Fruit fly (Drosophila melanogaster) whole organism, pupa: ENCODE results near the gene CG15140.

ENCODE experiments used
- CG10348 ChIP-seq: fragments of 200-800 bp; sonication (Bioruptor generic); IDR thresholded peaks from 2 replicates; pipeline ENCODE4 v1.3.6; 2022; ENCODE audit warnings: missing biosample characterization, missing genetic modification characterization
- CG12605 ChIP-seq: fragments of 200-800 bp; sonication (Bioruptor generic); IDR thresholded peaks from 2 replicates; pipeline ENCODE4 v1.3.6; 2022; ENCODE audit warnings: missing biosample characterization, missing genetic modification characterization
- CG13204 ChIP-seq: fragments of 200-800 bp; sonication (Bioruptor generic); optimal IDR thresholded peaks from 2 replicates; lab custom pipeline; 2018; ENCODE audit warnings: missing biosample characterization, mild to moderate bottlenecking, missing genetic modification characterization, moderate library complexity
- CG14655 ChIP-seq: fragments of 200-800 bp; sonication (Bioruptor generic); optimal IDR thresholded peaks from 3 replicates; lab custom pipeline; 2017; ENCODE audit warnings: mild to moderate bottlenecking, missing biosample characterization, missing genetic modification reagents, missing genetic modification characterization
- CG15710 ChIP-seq: fragments of 200-800 bp; sonication (Bioruptor generic); optimal IDR thresholded peaks from 2 replicates; lab custom pipeline; 2018; ENCODE audit warnings: missing biosample characterization, mild to moderate bottlenecking, missing genetic modification characterization, moderate library complexity
- CG17806 ChIP-seq: fragments of 200-800 bp; sonication (Bioruptor generic); optimal IDR thresholded peaks from 2 replicates; lab custom pipeline; 2018; ENCODE audit warnings: missing biosample characterization, mild to moderate bottlenecking, missing genetic modification characterization, moderate library complexity
- CG32121 ChIP-seq: fragments of 200-800 bp; sonication (Bioruptor generic); IDR thresholded peaks from 2 replicates; pipeline ENCODE4 v1.3.6; 2022; ENCODE audit warnings: missing biosample characterization, missing genetic modification characterization
- CG34367 ChIP-seq: fragments of 200-800 bp; sonication (Bioruptor generic); optimal IDR thresholded peaks from 2 replicates; lab custom pipeline; 2018; ENCODE audit warnings: missing biosample characterization, mild to moderate bottlenecking, missing genetic modification characterization
- CG4496 ChIP-seq: fragments of 200-800 bp; sonication (Bioruptor generic); IDR thresholded peaks from 3 replicates; pipeline ENCODE4 v1.3.6; 2022; ENCODE audit warnings: missing biosample characterization, missing genetic modification characterization
- CG8159 ChIP-seq: fragments of 200-800 bp; sonication (Bioruptor generic); optimal IDR thresholded peaks from 3 replicates; lab custom pipeline; 2018; ENCODE audit warnings: missing biosample characterization, mild to moderate bottlenecking, missing genetic modification characterization, moderate library complexity
- CG8301 ChIP-seq: fragments of 200-800 bp; sonication (Bioruptor generic); optimal IDR thresholded peaks from 2 replicates; lab custom pipeline; 2018; ENCODE audit warnings: missing biosample characterization, mild to moderate bottlenecking, missing genetic modification characterization
- CG9948 ChIP-seq: fragments of 200-800 bp; sonication (Bioruptor generic); optimal IDR thresholded peaks from 2 replicates; lab custom pipeline; 2018; ENCODE audit warnings: missing biosample characterization, mild to moderate bottlenecking, missing genetic modification characterization, moderate library complexity
- D1 ChIP-seq: fragments of 200-800 bp; sonication (Bioruptor generic); optimal IDR thresholded peaks from 2 replicates; lab custom pipeline; 2018; ENCODE audit warnings: missing biosample characterization, mild to moderate bottlenecking, missing genetic modification characterization, moderate library complexity
- EcR ChIP-seq: fragments of 200-800 bp; sonication (Bioruptor generic); optimal IDR thresholded peaks from 3 replicates; lab custom pipeline; 2019; ENCODE audit warnings: missing biosample characterization, missing genetic modification characterization, mild to moderate bottlenecking, moderate library complexity, missing genetic modification reagents
- Ets98B ChIP-seq: fragments of 200-800 bp; sonication (Bioruptor generic); IDR thresholded peaks from 2 replicates; pipeline ENCODE4 v1.3.6; 2022; ENCODE audit warnings: missing biosample characterization, missing genetic modification characterization
- Snoo ChIP-seq: fragments of 200-800 bp; sonication (Bioruptor generic); optimal IDR thresholded peaks from 3 replicates; lab custom pipeline; 2017; ENCODE audit warnings: missing biosample characterization, mild to moderate bottlenecking, missing genetic modification characterization, inconsistent platforms
- fd96Ca ChIP-seq: fragments of 200-800 bp; sonication (Bioruptor generic); IDR thresholded peaks from 3 replicates; pipeline ENCODE4 v1.3.6; 2022; ENCODE audit warnings: missing biosample characterization, missing genetic modification characterization
- gl ChIP-seq: fragments of 200-800 bp; sonication (Bioruptor generic); optimal IDR thresholded peaks from 2 replicates; lab custom pipeline; 2018; ENCODE audit warnings: missing biosample characterization, mild to moderate bottlenecking, missing genetic modification characterization
- rn ChIP-seq: fragments of 200-800 bp; sonication (Bioruptor generic); IDR thresholded peaks from 2 replicates; pipeline ENCODE4 v1.3.6; 2022; ENCODE audit warnings: missing biosample characterization, missing genetic modification characterization

The CG15140 gene

dm6 chr2L:17311720-17312119 lies 25.7 kb downstream of the CG15140 start, which contains the start of gene CG34170:
CG34170 (minus strand) TSS chr2L:17311820.
- no peak for TF ChIP-seq CG32121 (GFP tag; lab: Robert Waterston, UW)
- no peak for TF ChIP-seq CG4496 (GFP tag; lab: Robert Waterston, UW)
- TF ChIP-seq CG13204 (GFP tag; lab: Kevin White, UChicago): no peak
- no peak for TF ChIP-seq CG15710 (tag; lab: Kevin White, UChicago)
- TF ChIP-seq D1 (tag; lab: Kevin White, UChicago): no peak
- no peak for TF ChIP-seq CG10348 (GFP tag; lab: Robert Waterston, UW)
- no peak for TF ChIP-seq CG14655 (GFP tag; lab: Kevin White, UChicago)
- no peak for TF ChIP-seq Snoo (tag; lab: Kevin White, UChicago)
- no peak for TF ChIP-seq gl (tag; lab: Kevin White, UChicago)
- TF ChIP-seq CG12605 (GFP tag; lab: Robert Waterston, UW): no peak
- TF ChIP-seq EcR (GFP tag; lab: Kevin White, UChicago): no peak
- TF ChIP-seq CG8301 (tag; lab: Kevin White, UChicago): no peak
- TF ChIP-seq CG9948 (tag; lab: Kevin White, UChicago): no peak
- TF ChIP-seq rn: no peak

dm6 chr2L:17320612-17321011 lies 34.6 kb downstream of the CG15140 start, which contains the start of gene CG45691:
CG45691 (minus strand) TSS chr2L:17320712.
- no peak for TF ChIP-seq Snoo (tag; lab: Kevin White, UChicago)
- TF ChIP-seq fd96Ca (GFP tag; lab: Robert Waterston, UW): no peak
- TF ChIP-seq CG8159 (tag; lab: Kevin White, UChicago): no peak
- TF ChIP-seq CG12605 (GFP tag; lab: Robert Waterston, UW): no peak
- no peak for TF ChIP-seq CG34367 (tag; lab: Kevin White, UChicago)
- TF ChIP-seq D1 (tag; lab: Kevin White, UChicago): no peak
- no peak for TF ChIP-seq CG17806
- no peak for TF ChIP-seq Ets98B
- TF ChIP-seq CG10348 (GFP tag; lab: Robert Waterston, UW): no peak
- no peak for TF ChIP-seq CG9948 (tag; lab: Kevin White, UChicago)
- TF ChIP-seq CG32121 (GFP tag; lab: Robert Waterston, UW): no peak
- TF ChIP-seq EcR (GFP tag; lab: Kevin White, UChicago): no peak
